Fruit fly (Drosophila melanogaster) S2 (cell line): Measurements from ENCODE around the gene CG3635.

ENCODE experiments used
- CG8478 ChIP-seq: fragments of >200 bp; optimal IDR thresholded peaks from 2 replicates; lab custom pipeline; 2018
- CTCF ChIP-seq, 2 experiments: fragments of >200 bp; optimal IDR thresholded peaks; 2 replicates each; lab custom pipeline; 2018

Gene CG3635

dm6 chr2L:22175101-22175500 lies at the start of gene CG3635:
Gene CG3635, plus strand, starts transcription at chr2L:22175415.
- TF ChIP-seq CTCF (optimal IDR thresholded peaks at IDR 0.05; lab: Kevin White, UChicago) (no peak), CG8478 (no peak)

dm6 chr2L:22129581-22130300 lies 45.5 kb upstream of the CG3635 start, which contains the start of gene CycK:
Gene CycK, minus strand, starts transcription at chr2L:22130142.
- TF ChIP-seq CTCF (optimal IDR thresholded peaks at IDR 0.05; lab: Kevin White, UChicago) (no peak), CG8478 (no peak)

dm6 chr2L:22131171-22131675 lies 44.0 kb upstream of the CG3635 start, which contains the start of gene CG42748:
Gene CG42748, plus strand, starts transcription at chr2L:22131221.
- TF ChIP-seq CG8478 (no peak), CTCF (optimal IDR thresholded peaks at IDR 0.05; lab: Kevin White, UChicago) (no peak)

dm6 chr2L:22132984-22133383 lies 42.2 kb upstream of the CG3635 start:
- no peak for TF ChIP-seq CTCF (optimal IDR thresholded peaks at IDR 0.05; lab: Kevin White, UChicago)
- no peak for TF ChIP-seq CG8478

dm6 chr2L:22134091-22134730 lies 41.0 kb upstream of the CG3635 start:
- TF ChIP-seq CTCF (optimal IDR thresholded peaks at IDR 0.05; lab: Kevin White, UChicago) = no peak
- no peak for TF ChIP-seq CG8478

dm6 chr2L:22139354-22139753 lies 35.9 kb upstream of the CG3635 start:
- TF ChIP-seq CG8478 (no peak), CTCF (optimal IDR thresholded peaks at IDR 0.05; lab: Kevin White, UChicago) (no peak)

dm6 chr2L:22139960-22140359 lies 35.3 kb upstream of the CG3635 start:
- TF ChIP-seq CG8478 (no peak), CTCF (optimal IDR thresholded peaks at IDR 0.05; lab: Kevin White, UChicago) (no peak)

- TF ChIP-seq CTCF (optimal IDR thresholded peaks at IDR 0.05; lab: Kevin White, UChicago) (no peak), CG8478 (no peak)
Measured at dm6 chr2L:22142696-22143176, 32.5 kb upstream of the CG3635 start.

dm6 chr2L:22144127-22144526 lies 31.1 kb upstream of the CG3635 start:
- no peak for TF ChIP-seq CTCF (optimal IDR thresholded peaks at IDR 0.05; lab: Kevin White, UChicago)

- no peak for TF ChIP-seq CG8478
- no peak for TF ChIP-seq CTCF (optimal IDR thresholded peaks at IDR 0.05; lab: Kevin White, UChicago)
Measured at dm6 chr2L:22145269-22145917, 29.8 kb upstream of the CG3635 start.

- no peak for TF ChIP-seq CTCF (optimal IDR thresholded peaks at IDR 0.05; lab: Kevin White, UChicago)
- no peak for TF ChIP-seq CG8478
Measured at dm6 chr2L:22146247-22146646, 29.0 kb upstream of the CG3635 start.

- TF ChIP-seq CG8478 = no peak
- TF ChIP-seq CTCF (optimal IDR thresholded peaks at IDR 0.05; lab: Kevin White, UChicago) = no peak
Measured at dm6 chr2L:22148713-22149112, 26.5 kb upstream of the CG3635 start.

dm6 chr2L:22151323-22151722 lies 23.9 kb upstream of the CG3635 start, which contains the start of gene dunk:
Gene dunk, plus strand, starts transcription at chr2L:22151623.
- no peak for TF ChIP-seq CG8478
- TF ChIP-seq CTCF (optimal IDR thresholded peaks at IDR 0.05; lab: Kevin White, UChicago) = no peak

dm6 chr2L:22153246-22153645 lies 22.0 kb upstream of the CG3635 start:
- TF ChIP-seq CTCF (optimal IDR thresholded peaks at IDR 0.05; lab: Kevin White, UChicago) = no peak
- TF ChIP-seq CG8478 = no peak

- TF ChIP-seq CTCF (optimal IDR thresholded peaks at IDR 0.05; lab: Kevin White, UChicago) (no peak), CG8478 (no peak)
Measured at dm6 chr2L:22159800-22160199, 15.4 kb upstream of the CG3635 start.

- TF ChIP-seq CTCF (optimal IDR thresholded peaks at IDR 0.05; lab: Kevin White, UChicago) = no peak
- TF ChIP-seq CG8478 = no peak
Measured at dm6 chr2L:22163302-22163701, 11.9 kb upstream of the CG3635 start.
